Fruit fly (Drosophila melanogaster): Measurements from ENCODE around the gene Acn.

- TF ChIP-seq CG14711 (tag; optimal IDR thresholded peaks at IDR 0.05) (no peak), kay (GFP tag; ENCODE audit: borderline replicate concordance) (no peak), Hr96 (GFP tag; optimal IDR thresholded peaks at IDR 0.05) (no peak), Mnt (GFP tag; optimal IDR thresholded peaks at IDR 0.05) (no peak), Clk (GFP tag; optimal IDR thresholded peaks at IDR 0.05) (no peak), CG7045 (GFP tag; optimal IDR thresholded peaks at IDR 0.05) (no peak), CG33017 (tag; optimal IDR thresholded peaks at IDR 0.05) (no peak), cnc (optimal IDR thresholded peaks at IDR 0.05) (no peak), CG7101 (tag; optimal IDR thresholded peaks at IDR 0.05) (no peak), pad (GFP tag; optimal IDR thresholded peaks at IDR 0.05) (no peak)
These were observed 43.7 kb downstream of the Acn start for dm6 chr2L:19088895-19089294.
